Fruit fly (Drosophila melanogaster): ENCODE measurements around the gene rb.

Gene rb

DNA sequence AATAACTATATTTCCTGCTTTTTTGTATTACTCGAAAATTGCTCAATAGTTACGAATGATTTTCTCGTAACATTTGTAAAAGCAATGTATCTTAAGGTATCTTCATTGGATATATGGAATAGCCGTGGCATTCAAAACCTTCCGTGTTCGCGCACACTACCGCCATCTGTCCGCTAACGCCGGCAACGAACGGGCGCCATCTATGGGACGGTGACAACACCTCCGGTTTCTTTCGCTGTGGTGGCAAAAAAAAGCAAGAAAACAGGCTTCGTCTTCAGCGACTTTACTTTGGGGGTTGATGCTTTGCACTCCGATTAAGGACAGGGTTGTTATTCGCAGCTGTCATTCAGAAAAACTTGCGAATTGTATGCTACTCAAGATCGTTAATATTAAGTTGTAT is 33.3 kb downstream of the rb start:
- TF ChIP-seq Gug (GFP tag; IDR thresholded peaks at IDR 0.05) (no peak), dac (GFP tag; optimal IDR thresholded peaks at IDR 0.05) (peak; percentile 61), CG32006 (GFP tag; optimal IDR thresholded peaks at IDR 0.05) (peak; percentile 35), Sox15 (GFP tag; optimal IDR thresholded peaks at IDR 0.05) (no peak), svp (GFP tag) (no peak), CG10631 (GFP tag; optimal IDR thresholded peaks at IDR 0.05) (peak; percentile 7), fd59A (GFP tag; optimal IDR thresholded peaks at IDR 0.05) (peak; percentile 38), achi (GFP tag; optimal IDR thresholded peaks at IDR 0.05) (peak; percentile 59), CG6808 (GFP tag; optimal IDR thresholded peaks at IDR 0.05) (peak; percentile 28), dsx (GFP tag; optimal IDR thresholded peaks at IDR 0.05; ENCODE audit: poor library complexity, severe bottlenecking) (no peak), CG15336 (GFP tag; IDR thresholded peaks at IDR 0.05) (no peak), Ets96B (tag; optimal IDR thresholded peaks at IDR 0.05) (no peak), CG6163 (GFP tag; IDR thresholded peaks at IDR 0.05) (peak; percentile 60), CG1621 (tag; optimal IDR thresholded peaks at IDR 0.05) (peak; percentile 39), Sox14 (GFP tag; optimal IDR thresholded peaks at IDR 0.05) (peak; percentile 44), lz (GFP tag; optimal IDR thresholded peaks at IDR 0.05) (peak; percentile 59), CG11294 (GFP tag; IDR thresholded peaks at IDR 0.05) (no peak), CG3919 (GFP tag; optimal IDR thresholded peaks at IDR 0.05) (peak; percentile 71), cyc (GFP tag; optimal IDR thresholded peaks at IDR 0.05) (peak; percentile 33), ss (GFP tag; optimal IDR thresholded peaks at IDR 0.05) (peak in 1 of 2 experiments; percentile 30), Ets21C (GFP tag; optimal IDR thresholded peaks at IDR 0.05) (no peak), esn (GFP tag; optimal IDR thresholded peaks at IDR 0.05) (peak; percentile 62), CG9139 (GFP tag; optimal IDR thresholded peaks at IDR 0.05) (peak; percentile 3), CG11762 (GFP tag; optimal IDR thresholded peaks at IDR 0.05; ENCODE audit: insufficient read depth) (no peak), fd85E (GFP tag; optimal IDR thresholded peaks at IDR 0.05) (no peak), pdm3 (GFP tag; optimal IDR thresholded peaks at IDR 0.05) (peak; percentile 63), CG8119 (GFP tag; IDR thresholded peaks at IDR 0.05) (no peak), CG8319 (GFP tag; optimal IDR thresholded peaks at IDR 0.05) (no peak), CG6792 (GFP tag; optimal IDR thresholded peaks at IDR 0.05) (peak; percentile 43), CG31627 (GFP tag; optimal IDR thresholded peaks at IDR 0.05) (peak; percentile 58), spab (GFP tag; optimal IDR thresholded peaks at IDR 0.05) (no peak), fkh (GFP tag; optimal IDR thresholded peaks at IDR 0.05) (no peak), Hr39 (GFP tag; optimal IDR thresholded peaks at IDR 0.05) (peak; percentile 39), CG6854 (GFP tag; optimal IDR thresholded peaks at IDR 0.05) (no peak), topi (GFP tag; optimal IDR thresholded peaks at IDR 0.05) (peak; percentile 19), vri (GFP tag; optimal IDR thresholded peaks at IDR 0.05) (peak; percentile 29), Blimp-1 (GFP tag; optimal IDR thresholded peaks at IDR 0.05) (no peak), eg (GFP tag; IDR thresholded peaks at IDR 0.05) (no peak), Met (GFP tag; optimal IDR thresholded peaks at IDR 0.05) (peak; percentile 46), salr (GFP tag; optimal IDR thresholded peaks at IDR 0.05) (peak in 1 of 2 experiments; percentile 41), CG8632 (GFP tag; optimal IDR thresholded peaks at IDR 0.05) (no peak), Hr4 (GFP tag; optimal IDR thresholded peaks at IDR 0.05) (peak; percentile 43), Smox (GFP tag; optimal IDR thresholded peaks at IDR 0.05) (peak; percentile 43), CG3032 (tag; optimal IDR thresholded peaks at IDR 0.05) (no peak), CG6276 (GFP tag; optimal IDR thresholded peaks at IDR 0.05) (no peak), Hr38 (GFP tag; optimal IDR thresholded peaks at IDR 0.05) (no peak), CG4318 (GFP tag; optimal IDR thresholded peaks at IDR 0.05) (no peak), CG10669 (GFP tag; optimal IDR thresholded peaks at IDR 0.05) (peak; percentile 19), Eip93F (GFP tag; optimal IDR thresholded peaks at IDR 0.05) (no peak), CG16779 (tag; optimal IDR thresholded peaks at IDR 0.05) (no peak), CG34406 (GFP tag; optimal IDR thresholded peaks at IDR 0.05) (peak; percentile 33), OdsH (GFP tag; optimal IDR thresholded peaks at IDR 0.05) (peak; percentile 56)
